Worm (Caenorhabditis elegans) whole organism, young adult: ENCODE data around the gene srh-233.

Experiments used
- B0035.1 ChIP-seq: sonication (generic microtip); optimal IDR thresholded peaks from 2 replicates; lab custom pipeline; 2016; ENCODE audit warnings: missing genetic modification characterization, mild to moderate bottlenecking, missing compliant biosample characterization, missing genotype, missing genetic modification reagents
- B0261.1 ChIP-seq: sonication (generic microtip); optimal IDR thresholded peaks from 2 replicates; lab custom pipeline; 2016; ENCODE audit warnings: mild to moderate bottlenecking, missing genetic modification characterization, moderate library complexity, missing compliant biosample characterization
- F22D6.2 ChIP-seq: sonication (generic microtip); optimal IDR thresholded peaks from 2 replicates; lab custom pipeline; 2016; ENCODE audit warnings: mild to moderate bottlenecking, missing genetic modification characterization, missing compliant biosample characterization
- F57A8.1 ChIP-seq: fragments of 200-800 bp; sonication (Bioruptor generic); optimal IDR thresholded peaks from 2 replicates; lab custom pipeline; 2018; ENCODE audit warnings: mild to moderate bottlenecking, missing genetic modification characterization, moderate library complexity, missing compliant biosample characterization
- T07F8.4 ChIP-seq: sonication (generic microtip); optimal IDR thresholded peaks from 2 replicates; lab custom pipeline; 2016; ENCODE audit warnings: mild to moderate bottlenecking, missing genetic modification characterization, moderate library complexity, missing compliant biosample characterization
- T26A5.8 ChIP-seq: sonication (generic microtip); optimal IDR thresholded peaks from 2 replicates; lab custom pipeline; 2016; ENCODE audit warnings: missing genetic modification characterization, missing compliant biosample characterization
- Y53G8AR.9 ChIP-seq: fragments of 200-800 bp; sonication (Bioruptor generic); conservative IDR thresholded peaks from 2 replicates; pipeline ENCODE4 v1.3.6; 2022; ENCODE audit warnings: missing genetic modification reagents, missing genetic modification characterization, missing compliant biosample characterization
- Y95B8A.8 ChIP-seq: fragments of 200-800 bp; sonication (Bioruptor generic); IDR thresholded peaks from 2 replicates; pipeline ENCODE4 v1.3.6; 2022; ENCODE audit warnings: missing genetic modification reagents, missing genetic modification characterization, missing compliant biosample characterization
- ZK185.1 ChIP-seq: sonication (generic microtip); optimal IDR thresholded peaks from 2 replicates; lab custom pipeline; 2016; ENCODE audit warnings: mild to moderate bottlenecking, missing genetic modification characterization, missing compliant biosample characterization; ENCODE audit not compliant: poor library complexity, severe bottlenecking
- akir-1 ChIP-seq: fragments of 200-800 bp; sonication (Bioruptor generic); optimal IDR thresholded peaks from 2 replicates; lab custom pipeline; 2018; ENCODE audit warnings: mild to moderate bottlenecking, missing genetic modification characterization, moderate library complexity, missing compliant biosample characterization
- athp-1 ChIP-seq: sonication (generic microtip); optimal IDR thresholded peaks from 2 replicates; lab custom pipeline; 2017; ENCODE audit warnings: mild to moderate bottlenecking, missing genetic modification characterization, missing compliant biosample characterization
- attf-5 ChIP-seq: fragments of 200-800 bp; sonication (Bioruptor generic); optimal IDR thresholded peaks from 2 replicates; lab custom pipeline; 2018; ENCODE audit warnings: mild to moderate bottlenecking, missing genetic modification characterization, missing compliant biosample characterization
- cebp-1 ChIP-seq, 2 experiments: fragments of 200-800 bp in 1 of 2; sonication (Bioruptor generic) in 1 of 2; sonication (generic microtip) in 1 of 2; IDR thresholded peaks in 1 of 2; optimal IDR thresholded peaks in 1 of 2; 2 replicates each; pipeline versions ENCODE4 v1.3.6 to Lab custom; 2017 to 2022; ENCODE audit warnings: missing compliant biosample characterization in 2 of 2, missing genetic modification characterization in 2 of 2, mild to moderate bottlenecking in 1 of 2, missing genetic modification reagents in 1 of 2, moderate library complexity in 1 of 2
- ceh-100 ChIP-seq: fragments of 200-800 bp; sonication (Bioruptor generic); IDR thresholded peaks from 2 replicates; pipeline ENCODE4 v1.3.6; 2022; ENCODE audit warnings: missing genetic modification reagents, missing genetic modification characterization, missing compliant biosample characterization
- ceh-27 ChIP-seq: fragments of 200-800 bp; sonication (Bioruptor generic); optimal IDR thresholded peaks from 2 replicates; lab custom pipeline; 2018; ENCODE audit warnings: mild to moderate bottlenecking, missing genetic modification characterization, moderate library complexity, missing compliant biosample characterization
- ceh-58 ChIP-seq: fragments of 200-800 bp; sonication (Bioruptor generic); IDR thresholded peaks from 2 replicates; pipeline ENCODE4 v1.3.6; 2022; ENCODE audit warnings: missing genetic modification characterization, missing compliant biosample characterization
- dox-1 ChIP-seq: fragments of 200-800 bp; sonication (Bioruptor generic); IDR thresholded peaks from 2 replicates; pipeline ENCODE4 v1.3.6; 2022; ENCODE audit warnings: missing genetic modification reagents, missing genetic modification characterization, missing compliant biosample characterization
- egl-44 ChIP-seq: fragments of 200-800 bp; sonication (Bioruptor generic); IDR thresholded peaks from 2 replicates; pipeline ENCODE4 v1.3.6; 2022; ENCODE audit warnings: missing genetic modification reagents, missing genetic modification characterization, missing compliant biosample characterization
- egrh-3 ChIP-seq: fragments of 200-800 bp; sonication (Bioruptor generic); IDR thresholded peaks from 2 replicates; pipeline ENCODE4 v1.3.6; 2022; ENCODE audit warnings: missing genetic modification reagents, missing genetic modification characterization, missing compliant biosample characterization
- ekl-4 ChIP-seq: fragments of 200-800 bp; sonication (Bioruptor generic); IDR thresholded peaks from 2 replicates; pipeline ENCODE4 v1.3.6; 2022; ENCODE audit warnings: missing genetic modification reagents, missing genetic modification characterization, missing compliant biosample characterization
- ets-4 ChIP-seq: fragments of 200-800 bp; sonication (Bioruptor generic); optimal IDR thresholded peaks from 2 replicates; lab custom pipeline; 2018; ENCODE audit warnings: mild to moderate bottlenecking, missing genetic modification characterization, missing compliant biosample characterization
- fkh-3 ChIP-seq: sonication (generic microtip); optimal IDR thresholded peaks from 2 replicates; lab custom pipeline; 2016; ENCODE audit warnings: mild to moderate bottlenecking, missing genetic modification characterization, missing compliant biosample characterization
- gei-17 ChIP-seq: fragments of 200-800 bp; sonication (Bioruptor generic); optimal IDR thresholded peaks from 2 replicates; lab custom pipeline; 2018; ENCODE audit warnings: mild to moderate bottlenecking, missing genetic modification characterization, missing compliant biosample characterization
- hlh-12 ChIP-seq: sonication (generic microtip); optimal IDR thresholded peaks from 2 replicates; lab custom pipeline; 2016; ENCODE audit warnings: missing genetic modification characterization, missing compliant biosample characterization
- hsf-1 ChIP-seq: fragments of 200-800 bp; sonication (Bioruptor generic); IDR thresholded peaks from 2 replicates; pipeline ENCODE4 v1.3.6; 2022; ENCODE audit warnings: missing genetic modification reagents, missing genetic modification characterization, missing compliant biosample characterization
- lag-1 ChIP-seq: fragments of 200-800 bp; sonication (Bioruptor generic); IDR thresholded peaks from 2 replicates; pipeline ENCODE4 v1.3.6; 2022; ENCODE audit warnings: missing genetic modification reagents, missing genetic modification characterization, missing compliant biosample characterization
- lsl-1 ChIP-seq: fragments of 200-800 bp; sonication (Bioruptor generic); optimal IDR thresholded peaks from 2 replicates; lab custom pipeline; 2018; ENCODE audit warnings: mild to moderate bottlenecking, missing genetic modification characterization, moderate library complexity, missing compliant biosample characterization
- mes-4 ChIP-seq: sonication (generic microtip); optimal IDR thresholded peaks from 2 replicates; lab custom pipeline; 2016; ENCODE audit warnings: missing genotype, missing genetic modification characterization, missing compliant biosample characterization
- nfya-2 ChIP-seq: fragments of 200-800 bp; sonication (Bioruptor generic); IDR thresholded peaks from 2 replicates; pipeline ENCODE4 v1.3.6; 2022; ENCODE audit warnings: missing genetic modification reagents, missing genetic modification characterization, missing compliant biosample characterization
- nhr-179 ChIP-seq: sonication (generic microtip); optimal IDR thresholded peaks from 2 replicates; lab custom pipeline; 2016; ENCODE audit warnings: mild to moderate bottlenecking, missing genetic modification characterization, missing compliant biosample characterization
- nhr-80 ChIP-seq: sonication (generic microtip); optimal IDR thresholded peaks from 2 replicates; lab custom pipeline; 2016; ENCODE audit warnings: missing genetic modification characterization, missing compliant biosample characterization
- rcor-1 ChIP-seq: fragments of 200-800 bp; sonication (Bioruptor generic); IDR thresholded peaks from 2 replicates; pipeline ENCODE4 v1.3.6; 2022; ENCODE audit warnings: missing genetic modification reagents, missing genetic modification characterization, missing compliant biosample characterization
- repo-1 ChIP-seq: sonication (generic microtip); optimal IDR thresholded peaks from 2 replicates; lab custom pipeline; 2017; ENCODE audit warnings: mild to moderate bottlenecking, missing genetic modification characterization, missing compliant biosample characterization
- sea-2 ChIP-seq: fragments of 200-800 bp; sonication (Bioruptor generic); IDR thresholded peaks from 2 replicates; pipeline ENCODE4 v1.3.6; 2022; ENCODE audit warnings: missing genetic modification characterization, missing compliant biosample characterization
- snpc-1.3 ChIP-seq: sonication (generic microtip); optimal IDR thresholded peaks from 2 replicates; lab custom pipeline; 2017; ENCODE audit warnings: missing genetic modification characterization, mild to moderate bottlenecking, missing compliant biosample characterization, antibody characterized with exemption, moderate library complexity, missing genotype, missing genetic modification reagents; ENCODE audit not compliant: insufficient read depth
- snpc-3.4 ChIP-seq: sonication (generic microtip); optimal IDR thresholded peaks from 2 replicates; lab custom pipeline; 2017; ENCODE audit warnings: missing genetic modification characterization, mild to moderate bottlenecking, missing compliant biosample characterization, antibody characterized with exemption, moderate library complexity, missing genotype, missing genetic modification reagents
- unc-62 ChIP-seq: fragments of 150-350 bp; optimal IDR thresholded peaks from 2 replicates; lab custom pipeline; 2014; ENCODE audit warnings: missing biosample characterization, missing genetic modification reagents, missing genetic modification characterization
- ztf-22 ChIP-seq: fragments of 200-800 bp; sonication (Bioruptor generic); optimal IDR thresholded peaks from 2 replicates; lab custom pipeline; 2018; ENCODE audit warnings: mild to moderate bottlenecking, missing genetic modification characterization, moderate library complexity, missing compliant biosample characterization

Gene srh-233

ce11 chrV:20061498-20061897, 12.3 kb downstream of the srh-233 start:
- TF ChIP-seq B0261.1 (no peak), egrh-3 (GFP tag; lab: Robert Waterston, UW) (peak; percentile 37; the same call in 1 of the 2 replicates)

ce11 chrV:20064076-20064475, 14.9 kb downstream of the srh-233 start, which contains the start of gene ttx-1:
TSS of gene ttx-1 (minus strand) at chrV:20064176.
- TF ChIP-seq ekl-4 (GFP tag; lab: Robert Waterston, UW) = no peak

- no peak for TF ChIP-seq sea-2 (GFP tag; lab: Robert Waterston, UW)
- TF ChIP-seq ZK185.1 = no peak
- TF ChIP-seq F57A8.1 = no peak
- no peak for TF ChIP-seq F22D6.2
- TF ChIP-seq akir-1 (GFP tag; lab: Kevin White, UChicago) = no peak
- no peak for TF ChIP-seq dox-1 (GFP tag; lab: Robert Waterston, UW)
- TF ChIP-seq attf-5 = no peak
- TF ChIP-seq cebp-1 (GFP tag; IDR thresholded peaks at IDR 0.05; lab: Robert Waterston, UW) = no peak
- TF ChIP-seq cebp-1 (tag; optimal IDR thresholded peaks at IDR 0.05; lab: Kevin White, UChicago) = no peak
- no peak for TF ChIP-seq lag-1
- TF ChIP-seq ceh-27 (GFP tag; lab: Kevin White, UChicago) = no peak
- TF ChIP-seq ceh-100 = no peak
- TF ChIP-seq T07F8.4 (tag; lab: Kevin White, UChicago) = no peak
- TF ChIP-seq egrh-3 (GFP tag; lab: Robert Waterston, UW) = no peak
- no peak for TF ChIP-seq rcor-1 (GFP tag; lab: Robert Waterston, UW)
Measured at ce11 chrV:20065096-20065495, 15.9 kb downstream of the srh-233 start.

- TF ChIP-seq snpc-1.3 (tag; lab: Kevin White, UChicago) (no peak), ets-4 (GFP tag; lab: Kevin White, UChicago) (no peak), egl-44 (GFP tag; lab: Robert Waterston, UW) (no peak)
Measured at ce11 chrV:20067075-20067474, 17.9 kb downstream of the srh-233 start.

ce11 chrV:20068389-20068788, 19.2 kb downstream of the srh-233 start:
- TF ChIP-seq gei-17 (no peak), Y53G8AR.9 (GFP tag; lab: Robert Waterston, UW) (no peak), B0035.1 (no peak), Y95B8A.8 (GFP tag; lab: Robert Waterston, UW) (no peak), snpc-3.4 (tag; lab: Kevin White, UChicago) (no peak), ztf-22 (GFP tag; lab: Kevin White, UChicago) (no peak), nhr-179 (tag; lab: Kevin White, UChicago) (no peak), athp-1 (no peak), hsf-1 (GFP tag; lab: Robert Waterston, UW) (no peak), egrh-3 (GFP tag; lab: Robert Waterston, UW) (no peak), unc-62 (GFP tag; lab: Kevin White, UChicago) (no peak)
- TF ChIP-seq, all 124 proteins: peak for 0

- TF ChIP-seq ceh-58 (GFP tag; lab: Robert Waterston, UW) (no peak), unc-62 (GFP tag; lab: Kevin White, UChicago) (peak; percentile 73), lsl-1 (GFP tag; lab: Kevin White, UChicago) (no peak), nfya-2 (GFP tag; lab: Robert Waterston, UW) (no peak), T26A5.8 (tag; lab: Kevin White, UChicago) (no peak), fkh-3 (tag; lab: Kevin White, UChicago) (no peak), nhr-80 (tag; lab: Kevin White, UChicago) (peak; percentile 24), ceh-100 (no peak), hlh-12 (no peak), repo-1 (no peak), mes-4 (tag; lab: Kevin White, UChicago) (no peak)
Measured at ce11 chrV:20074345-20074744, 25.2 kb downstream of the srh-233 start.
